Worm (Caenorhabditis elegans) whole organism, late embryonic: ENCODE data around the gene srz-103.

Experiments used
- ceh-34 ChIP-seq: sonication (generic microtip); optimal IDR thresholded peaks from 2 replicates; lab custom pipeline; 2016; ENCODE audit warnings: mild to moderate bottlenecking, missing genetic modification characterization, missing compliant biosample characterization
- ceh-9 ChIP-seq: sonication (generic microtip); optimal IDR thresholded peaks from 2 replicates; lab custom pipeline; 2016; ENCODE audit warnings: mild to moderate bottlenecking, missing genetic modification characterization, inconsistent platforms, missing compliant biosample characterization
- elt-2 ChIP-seq: sonication (generic microtip); optimal IDR thresholded peaks from 2 replicates; lab custom pipeline; 2016; ENCODE audit warnings: missing genetic modification reagents, missing genetic modification characterization, missing compliant biosample characterization
- mec-3 ChIP-seq: sonication (generic microtip); optimal IDR thresholded peaks from 2 replicates; lab custom pipeline; 2016; ENCODE audit warnings: borderline replicate concordance, missing genetic modification characterization, missing compliant biosample characterization
- odd-2 ChIP-seq: sonication (generic microtip); optimal IDR thresholded peaks from 2 replicates; lab custom pipeline; 2017; ENCODE audit warnings: antibody characterized with exemption, mild to moderate bottlenecking, missing genetic modification characterization, missing compliant biosample characterization
- pag-3 ChIP-seq: sonication (generic microtip); optimal IDR thresholded peaks from 2 replicates; lab custom pipeline; 2016; ENCODE audit warnings: missing compliant biosample characterization, missing genetic modification characterization, borderline replicate concordance
- pha-4 ChIP-seq: fragments of 150-350 bp; optimal IDR thresholded peaks from 2 replicates; lab custom pipeline; 2018; ENCODE audit warnings: missing biosample characterization, missing genetic modification reagents, missing genetic modification characterization
- unc-3 ChIP-seq, 2 experiments: fragments of 200-800 bp in 1 of 2; sonication (Bioruptor generic) in 1 of 2; sonication (generic microtip) in 1 of 2; conservative IDR thresholded peaks in 1 of 2; optimal IDR thresholded peaks in 1 of 2; 2 replicates each; pipeline versions ENCODE4 v1.3.6 to Lab custom; 2016 to 2022; ENCODE audit warnings: missing compliant biosample characterization in 2 of 2, missing genetic modification characterization in 2 of 2, missing genetic modification reagents in 1 of 2

DNA sequence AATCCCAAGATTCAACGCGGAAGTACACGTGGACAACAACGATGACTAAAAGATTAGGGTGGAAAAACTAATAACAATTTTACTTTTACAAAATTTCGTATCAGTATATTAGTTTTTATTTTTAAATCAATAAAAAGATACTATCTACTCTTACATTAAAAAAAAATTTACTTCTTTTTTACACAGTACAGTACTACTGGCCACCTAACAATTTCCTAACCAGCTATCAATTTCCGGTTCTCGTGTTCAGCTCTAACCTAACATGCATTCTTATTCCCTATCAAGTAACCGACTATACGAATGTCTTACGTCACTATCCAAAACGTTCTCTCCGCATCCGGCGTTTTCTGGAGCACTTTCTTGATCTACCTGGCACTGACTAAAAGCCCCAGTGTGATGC, 49.5 kb downstream of the srz-103 start, which contains the start of gene srd-21:
- TF ChIP-seq unc-3 (GFP tag; conservative IDR thresholded peaks at IDR 0.05; lab: Robert Waterston, UW) = no peak
- TF ChIP-seq unc-3 (tag; optimal IDR thresholded peaks at IDR 0.05; lab: Kevin White, UChicago) = no peak
- TF ChIP-seq elt-2 (tag; lab: Kevin White, UChicago) = no peak
- TF ChIP-seq mec-3 = no peak
- no peak for TF ChIP-seq ceh-9 (tag; lab: Kevin White, UChicago)
- no peak for TF ChIP-seq odd-2 (tag; lab: Kevin White, UChicago)
- TF ChIP-seq pag-3 = no peak
- TF ChIP-seq pha-4 (tag; lab: Kevin White, UChicago) = no peak
- TF ChIP-seq ceh-34 (tag; lab: Kevin White, UChicago) = no peak
